Worm (Caenorhabditis elegans): ENCODE data around the gene ZK402.5.

- TF ChIP-seq dao-5 (tag; optimal IDR thresholded peaks at IDR 0.05) (no peak), him-1 (tag; optimal IDR thresholded peaks at IDR 0.05) (no peak), W03F9.2 (tag; optimal IDR thresholded peaks at IDR 0.05) (no peak)
These were observed 42.5 kb upstream of the ZK402.5 start for ce11 chrX:1443556-1444243.
